Fruit fly (Drosophila melanogaster): ENCODE measurements around the gene CG12219.

Gene CG12219

dm6 chrX:6332988-6333719 lies 32.1 kb upstream of the CG12219 start:
- TF ChIP-seq CG8290 (GFP tag; optimal IDR thresholded peaks at IDR 0.05) (no peak), CG8290 (tag; optimal IDR thresholded peaks at IDR 0.05) (peak in 1 of 2 experiments; percentile 18), Dek (tag; optimal IDR thresholded peaks at IDR 0.05) (no peak), CG34224 (GFP tag; IDR thresholded peaks at IDR 0.05; ENCODE audit: partially characterized antibody) (no peak), NfI (GFP tag; optimal IDR thresholded peaks at IDR 0.05) (no peak), CG12769 (tag; optimal IDR thresholded peaks at IDR 0.05) (peak; percentile 6), caup (GFP tag; optimal IDR thresholded peaks at IDR 0.05; ENCODE audit: severe bottlenecking) (no peak), Chrac-16 (GFP tag; optimal IDR thresholded peaks at IDR 0.05) (no peak), CG15269 (tag; optimal IDR thresholded peaks at IDR 0.05) (peak; percentile 12), HmgD (GFP tag; optimal IDR thresholded peaks at IDR 0.05) (no peak), kah (GFP tag; optimal IDR thresholded peaks at IDR 0.05) (no peak), lab (GFP tag; optimal IDR thresholded peaks at IDR 0.05) (peak; percentile 7), pb (GFP tag; optimal IDR thresholded peaks at IDR 0.05) (no peak), gsb-n (tag; optimal IDR thresholded peaks at IDR 0.05) (no peak), CG10321 (GFP tag; IDR thresholded peaks at IDR 0.05) (no peak), gem (tag; optimal IDR thresholded peaks at IDR 0.05) (peak; percentile 31), row (GFP tag; IDR thresholded peaks at IDR 0.05) (peak; percentile 39; the same call in 2 of the 3 replicates), CG1832 (GFP tag; optimal IDR thresholded peaks at IDR 0.05) (peak; percentile 17), phol (tag; optimal IDR thresholded peaks at IDR 0.05) (peak; percentile 2), twi (tag; optimal IDR thresholded peaks at IDR 0.05) (no peak), emc (GFP tag; optimal IDR thresholded peaks at IDR 0.05) (no peak), CG13424 (tag; optimal IDR thresholded peaks at IDR 0.05) (peak; percentile 26), Ssrp (tag; optimal IDR thresholded peaks at IDR 0.05) (peak; percentile 7), jigr1 (GFP tag; IDR thresholded peaks at IDR 0.05) (no peak), CG2678 (tag; optimal IDR thresholded peaks at IDR 0.05) (peak; percentile 6), CG17568 (GFP tag; optimal IDR thresholded peaks at IDR 0.05) (no peak), Bdp1 (GFP tag; optimal IDR thresholded peaks at IDR 0.05) (no peak), h (optimal IDR thresholded peaks at IDR 0.05) (no peak), CG2202 (tag; optimal IDR thresholded peaks at IDR 0.05) (no peak), CG11723 (GFP tag; optimal IDR thresholded peaks at IDR 0.05) (no peak), seq (GFP tag; IDR thresholded peaks at IDR 0.05) (no peak), C15 (GFP tag; IDR thresholded peaks at IDR 0.05) (no peak), CG14050 (GFP tag; IDR thresholded peaks at IDR 0.05) (no peak), tap (tag; optimal IDR thresholded peaks at IDR 0.05) (no peak), CG17612 (GFP tag; IDR thresholded peaks at IDR 0.05) (no peak), dysf (GFP tag; IDR thresholded peaks at IDR 0.05) (0 out of 3 replicates have a peak, but pooled peaks have one; percentile 16), CG7786 (GFP tag; optimal IDR thresholded peaks at IDR 0.05) (no peak), CG4854 (GFP tag; optimal IDR thresholded peaks at IDR 0.05) (no peak), sr (GFP tag; IDR thresholded peaks at IDR 0.05) (0 out of 3 replicates have a peak, but pooled peaks have one; percentile 10), knrl (GFP tag; IDR thresholded peaks at IDR 0.05; ENCODE audit: partially characterized antibody) (no peak), Eip74EF (GFP tag; optimal IDR thresholded peaks at IDR 0.05) (peak in 1 of 2 experiments; percentile 26), pum (GFP tag; optimal IDR thresholded peaks at IDR 0.05) (no peak), CG9727 (GFP tag; optimal IDR thresholded peaks at IDR 0.05) (no peak), CG9215 (GFP tag; IDR thresholded peaks at IDR 0.05) (no peak), PHDP (tag; optimal IDR thresholded peaks at IDR 0.05) (no peak), Xrp1 (GFP tag; IDR thresholded peaks at IDR 0.05) (no peak), CG4404 (GFP tag; IDR thresholded peaks at IDR 0.05) (no peak), CG3281 (GFP tag; optimal IDR thresholded peaks at IDR 0.05) (no peak), tx (GFP tag; optimal IDR thresholded peaks at IDR 0.05) (no peak), CG12236 (GFP tag; optimal IDR thresholded peaks at IDR 0.05) (no peak)
